Fruit fly (Drosophila melanogaster) whole organism, embryonic: ENCODE results near the gene mdu.

Source experiments
- Blimp-1 ChIP-seq: fragments of 200-800 bp; sonication (Bioruptor generic); optimal IDR thresholded peaks from 3 replicates; lab custom pipeline; 2018; ENCODE audit warnings: missing biosample characterization, missing genetic modification characterization, mild to moderate bottlenecking, moderate library complexity, missing genetic modification reagents
- CG10209 ChIP-seq: fragments of 200-800 bp; sonication (Bioruptor generic); optimal IDR thresholded peaks from 3 replicates; lab custom pipeline; 2017; ENCODE audit warnings: missing biosample characterization, mild to moderate bottlenecking, missing genetic modification characterization, missing genetic modification reagents
- CG10654 ChIP-seq: fragments of 200-800 bp; sonication (Bioruptor generic); optimal IDR thresholded peaks from 2 replicates; lab custom pipeline; 2016; ENCODE audit warnings: missing biosample characterization, missing genetic modification characterization
- CG11696 ChIP-seq: fragments of 200-800 bp; sonication (Bioruptor generic); IDR thresholded peaks from 2 replicates; pipeline ENCODE4 v1.3.6; 2022; ENCODE audit warnings: missing biosample characterization, missing genetic modification characterization
- CG12391 ChIP-seq: fragments of 200-800 bp; sonication (Bioruptor generic); optimal IDR thresholded peaks from 3 replicates; lab custom pipeline; 2018; ENCODE audit warnings: missing biosample characterization, mild to moderate bottlenecking, missing genetic modification characterization, moderate library complexity
- CG13424 ChIP-seq: fragments of 200-800 bp; sonication (Bioruptor generic); optimal IDR thresholded peaks from 2 replicates; lab custom pipeline; 2019; ENCODE audit warnings: missing biosample characterization, mild to moderate bottlenecking, missing genetic modification characterization, moderate library complexity
- CG1603 ChIP-seq: fragments of 200-800 bp; sonication (Bioruptor generic); optimal IDR thresholded peaks from 2 replicates; lab custom pipeline; 2019; ENCODE audit warnings: missing biosample characterization, mild to moderate bottlenecking, missing genetic modification characterization, moderate library complexity
- CG17829 ChIP-seq: fragments of 200-800 bp; optimal IDR thresholded peaks from 2 replicates; lab custom pipeline; 2019; ENCODE audit warnings: missing biosample characterization, mild to moderate bottlenecking, missing genetic modification characterization, moderate library complexity
- CG1832 ChIP-seq: fragments of 200-800 bp; sonication (Bioruptor generic); optimal IDR thresholded peaks from 2 replicates; lab custom pipeline; 2017; ENCODE audit warnings: missing biosample characterization, mild to moderate bottlenecking, missing genetic modification characterization, inconsistent platforms
- CG18619 ChIP-seq: fragments of 200-800 bp; sonication (Bioruptor generic); optimal IDR thresholded peaks from 3 replicates; lab custom pipeline; 2017; ENCODE audit warnings: missing biosample characterization, mild to moderate bottlenecking, missing genetic modification characterization
- CG2875 ChIP-seq: fragments of 200-800 bp; sonication (Bioruptor generic); optimal IDR thresholded peaks from 2 replicates; lab custom pipeline; 2017; ENCODE audit warnings: missing biosample characterization, mild to moderate bottlenecking, missing genetic modification characterization, missing genetic modification reagents
- CG2889 ChIP-seq: fragments of 200-800 bp; sonication (Bioruptor generic); IDR thresholded peaks from 3 replicates; pipeline ENCODE4 v1.3.6; 2022; ENCODE audit warnings: missing biosample characterization, missing genetic modification characterization
- CG5180 ChIP-seq: fragments of 200-800 bp; sonication (Bioruptor generic); optimal IDR thresholded peaks from 3 replicates; lab custom pipeline; 2017; ENCODE audit warnings: missing biosample characterization, missing genetic modification characterization, mild to moderate bottlenecking, moderate library complexity, missing genetic modification reagents
- CG7556 ChIP-seq: fragments of 200-800 bp; sonication (Bioruptor generic); optimal IDR thresholded peaks from 2 replicates; lab custom pipeline; 2017; ENCODE audit warnings: missing biosample characterization, mild to moderate bottlenecking, missing genetic modification characterization
- Camta ChIP-seq: fragments of 200-800 bp; sonication (Bioruptor generic); optimal IDR thresholded peaks from 2 replicates; lab custom pipeline; 2016; ENCODE audit warnings: missing biosample characterization, missing genetic modification characterization
- D ChIP-seq, 2 experiments: fragments of 200-800 bp in 1 of 2; fragments of >200 bp in 1 of 2; sonication (Bioruptor generic) in 1 of 2; optimal IDR thresholded peaks; 2 replicates in 1 of 2; 3 replicates in 1 of 2; lab custom pipeline; 2017; ENCODE audit warnings: mild to moderate bottlenecking in 1 of 2, missing biosample characterization in 1 of 2, missing genetic modification characterization in 1 of 2, missing genetic modification reagents in 1 of 2
- HLHmδ ChIP-seq: fragments of 200-800 bp; sonication (Bioruptor generic); optimal IDR thresholded peaks from 2 replicates; lab custom pipeline; 2018; ENCODE audit warnings: missing biosample characterization, mild to moderate bottlenecking, missing genetic modification characterization, moderate library complexity
- Meics ChIP-seq: fragments of 200-800 bp; sonication (Bioruptor generic); optimal IDR thresholded peaks from 2 replicates; lab custom pipeline; 2017; ENCODE audit warnings: missing biosample characterization, mild to moderate bottlenecking, missing genetic modification characterization
- PHDP ChIP-seq: fragments of 200-800 bp; sonication (Bioruptor generic); optimal IDR thresholded peaks from 3 replicates; lab custom pipeline; 2018; ENCODE audit warnings: missing biosample characterization, mild to moderate bottlenecking, missing genetic modification characterization, moderate library complexity
- Ptx1 ChIP-seq: fragments of 200-800 bp; sonication (Bioruptor generic); IDR thresholded peaks from 2 replicates; pipeline ENCODE4 v1.3.6; 2022; ENCODE audit warnings: missing biosample characterization, missing genetic modification characterization
- Scr ChIP-seq: fragments of 200-800 bp; sonication (Bioruptor generic); IDR thresholded peaks from 2 replicates; pipeline ENCODE4 v1.3.6; 2022; ENCODE audit warnings: missing biosample characterization, missing genetic modification characterization; ENCODE audit not compliant: partially characterized antibody
- Six4 ChIP-seq: fragments of 200-800 bp; sonication (Bioruptor generic); optimal IDR thresholded peaks from 2 replicates; lab custom pipeline; 2016; ENCODE audit warnings: missing biosample characterization, missing genetic modification characterization
- Sox102F ChIP-seq: fragments of 200-800 bp; sonication (Bioruptor generic); optimal IDR thresholded peaks from 2 replicates; lab custom pipeline; 2018; ENCODE audit warnings: missing biosample characterization, mild to moderate bottlenecking, missing genetic modification characterization, moderate library complexity
- Ssrp ChIP-seq: fragments of 200-800 bp; sonication (Bioruptor generic); optimal IDR thresholded peaks from 2 replicates; lab custom pipeline; 2018; ENCODE audit warnings: missing biosample characterization, mild to moderate bottlenecking, missing genetic modification characterization, moderate library complexity
- Trl ChIP-seq, 3 experiments: fragments of >200 bp in 2 of 3; fragments of 200-800 bp in 1 of 3; sonication (Bioruptor generic) in 1 of 3; optimal IDR thresholded peaks; 2 replicates in 1 of 3; 3 replicates in 2 of 3; lab custom pipeline; 2016 to 2017; ENCODE audit warnings: missing biosample characterization in 1 of 3, missing genetic modification characterization in 1 of 3
- Xbp1 ChIP-seq: fragments of 200-800 bp; sonication (Bioruptor generic); optimal IDR thresholded peaks from 3 replicates; lab custom pipeline; 2016; ENCODE audit warnings: missing biosample characterization, mild to moderate bottlenecking, missing genetic modification characterization
- ac ChIP-seq: fragments of 200-800 bp; sonication (Bioruptor generic); optimal IDR thresholded peaks from 3 replicates; lab custom pipeline; 2017; ENCODE audit warnings: missing biosample characterization, mild to moderate bottlenecking, missing genetic modification characterization
- bcd ChIP-seq: fragments of 200-800 bp; sonication (Bioruptor generic); optimal IDR thresholded peaks from 2 replicates; lab custom pipeline; 2017; ENCODE audit warnings: missing biosample characterization, mild to moderate bottlenecking, missing genetic modification characterization
- bowl ChIP-seq: fragments of 200-800 bp; sonication (Bioruptor generic); IDR thresholded peaks from 2 replicates; pipeline ENCODE4 v1.3.6; 2022; ENCODE audit warnings: missing biosample characterization, missing genetic modification characterization
- crol ChIP-seq: fragments of 200-800 bp; sonication (Bioruptor generic); IDR thresholded peaks from 2 replicates; pipeline ENCODE4 v1.3.6; 2022; ENCODE audit warnings: missing biosample characterization, missing genetic modification characterization
- cwo ChIP-seq: fragments of 200-800 bp; sonication (Bioruptor generic); optimal IDR thresholded peaks from 3 replicates; lab custom pipeline; 2017; ENCODE audit warnings: missing biosample characterization, missing genetic modification characterization, mild to moderate bottlenecking, moderate library complexity, missing genetic modification reagents
- dysf ChIP-seq: fragments of 200-800 bp; sonication (Bioruptor generic); IDR thresholded peaks from 3 replicates; pipeline ENCODE4 v1.3.6; 2022; ENCODE audit warnings: missing biosample characterization, missing genetic modification characterization
- emc ChIP-seq: fragments of 200-800 bp; sonication (Bioruptor generic); optimal IDR thresholded peaks from 2 replicates; lab custom pipeline; 2016; ENCODE audit warnings: missing biosample characterization, missing genetic modification characterization
- esg ChIP-seq: fragments of 200-800 bp; sonication (Bioruptor generic); conservative IDR thresholded peaks from 2 replicates; pipeline ENCODE4 v1.3.6; 2022; ENCODE audit warnings: missing biosample characterization, missing genetic modification characterization
- ewg ChIP-seq: fragments of 200-800 bp; sonication (Bioruptor generic); optimal IDR thresholded peaks from 3 replicates; lab custom pipeline; 2017; ENCODE audit warnings: mild to moderate bottlenecking, missing biosample characterization, missing genetic modification reagents, missing genetic modification characterization
- gem ChIP-seq: fragments of 200-800 bp; sonication (Bioruptor generic); optimal IDR thresholded peaks from 2 replicates; lab custom pipeline; 2019; ENCODE audit warnings: missing biosample characterization, mild to moderate bottlenecking, missing genetic modification characterization, moderate library complexity
- gro ChIP-seq: fragments of 200-800 bp; sonication (Bioruptor generic); optimal IDR thresholded peaks from 2 replicates; lab custom pipeline; 2016; ENCODE audit warnings: missing biosample characterization, missing genetic modification characterization
- gt ChIP-seq: fragments of 200-800 bp; sonication (Bioruptor generic); IDR thresholded peaks from 2 replicates; pipeline ENCODE4 v1.3.6; 2022; ENCODE audit warnings: missing biosample characterization, missing genetic modification characterization
- hb ChIP-seq: fragments of 200-800 bp; sonication (Bioruptor generic); IDR thresholded peaks from 3 replicates; pipeline ENCODE4 v1.3.6; 2022; ENCODE audit warnings: missing biosample characterization, missing genetic modification characterization; ENCODE audit not compliant: partially characterized antibody
- hkb ChIP-seq, 2 experiments: fragments of 200-800 bp in 1 of 2; fragments of >200 bp in 1 of 2; sonication (Bioruptor generic) in 1 of 2; IDR thresholded peaks in 1 of 2; optimal IDR thresholded peaks in 1 of 2; 2 replicates each; pipeline versions ENCODE4 v1.3.6 to Lab custom; 2017 to 2022; ENCODE audit warnings: missing biosample characterization in 1 of 2, missing genetic modification characterization in 1 of 2
- klu ChIP-seq: fragments of 200-800 bp; sonication (Bioruptor generic); IDR thresholded peaks from 2 replicates; pipeline ENCODE4 v1.3.6; 2022; ENCODE audit warnings: missing biosample characterization, missing genetic modification characterization
- ro ChIP-seq: fragments of 200-800 bp; sonication (Bioruptor generic); IDR thresholded peaks from 2 replicates; pipeline ENCODE4 v1.3.6; 2022; ENCODE audit warnings: missing biosample characterization, missing genetic modification characterization
- row ChIP-seq: fragments of 200-800 bp; sonication (Bioruptor generic); IDR thresholded peaks from 3 replicates; pipeline ENCODE4 v1.3.6; 2022; ENCODE audit warnings: missing biosample characterization, missing genetic modification characterization
- slbo ChIP-seq: fragments of 200-800 bp; sonication (Bioruptor generic); IDR thresholded peaks from 2 replicates; pipeline ENCODE4 v1.3.6; 2022; ENCODE audit warnings: missing biosample characterization, missing genetic modification characterization
- sqz ChIP-seq: fragments of 200-800 bp; sonication (Bioruptor generic); optimal IDR thresholded peaks from 3 replicates; lab custom pipeline; 2018; ENCODE audit warnings: missing biosample characterization, mild to moderate bottlenecking, missing genetic modification characterization
- sr ChIP-seq: fragments of 200-800 bp; sonication (Bioruptor generic); IDR thresholded peaks from 3 replicates; pipeline ENCODE4 v1.3.6; 2022; ENCODE audit warnings: missing biosample characterization, missing genetic modification characterization
- tap ChIP-seq: fragments of 200-800 bp; optimal IDR thresholded peaks from 3 replicates; lab custom pipeline; 2019; ENCODE audit warnings: missing biosample characterization, mild to moderate bottlenecking, missing genetic modification characterization, moderate library complexity

Gene mdu

dm6 chrX:12546857-12547606 is 50.0 kb downstream of the mdu start (continued):
- TF ChIP-seq Xbp1 = peak; percentile 23
- TF ChIP-seq row = peak; percentile 53
- no peak for TF ChIP-seq sqz (GFP tag; lab: Kevin White, UChicago)
- TF ChIP-seq Six4 (GFP tag; lab: Kevin White, UChicago) = no peak
- TF ChIP-seq ewg = peak; percentile 4
- peak; percentile 55 for TF ChIP-seq CG1832 (GFP tag; lab: Kevin White, UChicago)
- peak; percentile 15 for TF ChIP-seq CG1603
- TF ChIP-seq CG11696 (GFP tag; lab: Robert Waterston, UW) = no peak
- no peak for TF ChIP-seq bowl (GFP tag; lab: Robert Waterston, UW)
- peak; percentile 39 for TF ChIP-seq bcd
- peak; percentile 41 for TF ChIP-seq Sox102F (GFP tag; lab: Kevin White, UChicago)
- peak; percentile 26 for TF ChIP-seq CG13424 (tag; lab: Kevin White, UChicago)
- TF ChIP-seq Camta (GFP tag; lab: Kevin White, UChicago) = no peak
- no peak for TF ChIP-seq emc (GFP tag; lab: Kevin White, UChicago)
- peak; percentile 68 for TF ChIP-seq CG7556 (GFP tag; lab: Kevin White, UChicago)
- no peak for TF ChIP-seq CG5180 (GFP tag; lab: Kevin White, UChicago)
- TF ChIP-seq esg = peak; percentile 49
- TF ChIP-seq ro = no peak
- peak; percentile 66 for TF ChIP-seq gem (tag; lab: Kevin White, UChicago)
- no peak for TF ChIP-seq Scr (GFP tag; lab: Robert Waterston, UW)
- no peak for TF ChIP-seq CG10654
- no peak for TF ChIP-seq gro
- TF ChIP-seq CG2875 = peak; percentile 20
- TF ChIP-seq Meics (GFP tag; lab: Kevin White, UChicago) = peak; percentile 37
- TF ChIP-seq Ssrp (tag; lab: Kevin White, UChicago) = peak; percentile 47
- 0 out of 2 replicates have a peak, but pooled peaks have one; percentile 11 for TF ChIP-seq gt (GFP tag; lab: Robert Waterston, UW)
- no peak for TF ChIP-seq sr (GFP tag; lab: Robert Waterston, UW)
- no peak for TF ChIP-seq ac (GFP tag; lab: Kevin White, UChicago)
- TF ChIP-seq hb = no peak
- peak; percentile 32 for TF ChIP-seq CG12391
- TF ChIP-seq dysf (GFP tag; lab: Robert Waterston, UW) = peak; percentile 48
- TF ChIP-seq klu (GFP tag; lab: Robert Waterston, UW) = no peak
- peak; percentile 54 for TF ChIP-seq cwo
- peak; percentile 16 for TF ChIP-seq tap
- no peak for TF ChIP-seq CG2889
- TF ChIP-seq D (optimal IDR thresholded peaks at IDR 0.05; lab: Kevin White, UChicago) = no peak
- TF ChIP-seq D (GFP tag; optimal IDR thresholded peaks at IDR 0.05; lab: Kevin White, UChicago) = peak; percentile 7
- peak; percentile 13 for TF ChIP-seq CG18619 (GFP tag; lab: Kevin White, UChicago)
- peak; percentile 35 for TF ChIP-seq CG10209 (GFP tag; lab: Kevin White, UChicago)
- TF ChIP-seq PHDP = peak; percentile 36
- TF ChIP-seq crol (GFP tag; lab: Robert Waterston, UW) = peak; percentile 56; the same call in 1 of the 2 replicates
- peak; percentile 19 for TF ChIP-seq HLHmδ
- no peak for TF ChIP-seq hkb (optimal IDR thresholded peaks at IDR 0.05; lab: Kevin White, UChicago)
- TF ChIP-seq hkb (GFP tag; IDR thresholded peaks at IDR 0.05; lab: Robert Waterston, UW) = 0 out of 2 replicates have a peak, but pooled peaks have one; percentile 27
- TF ChIP-seq Ptx1 = peak; percentile 29; the same call in 1 of the 2 replicates
- peak; percentile 38 to 65 for TF ChIP-seq Trl (optimal IDR thresholded peaks at IDR 0.05; lab: Kevin White, UChicago)
- TF ChIP-seq Trl (GFP tag; optimal IDR thresholded peaks at IDR 0.05; lab: Kevin White, UChicago) = no peak
- peak; percentile 31 for TF ChIP-seq Blimp-1 (GFP tag; lab: Kevin White, UChicago)
- TF ChIP-seq slbo (GFP tag; lab: Robert Waterston, UW) = peak; percentile 17; the same call in 1 of the 2 replicates
- peak; percentile 5 for TF ChIP-seq CG17829
